Fruit fly (Drosophila melanogaster): Measurements from ENCODE around the gene CG33301.

CG33301 gene

DNA sequence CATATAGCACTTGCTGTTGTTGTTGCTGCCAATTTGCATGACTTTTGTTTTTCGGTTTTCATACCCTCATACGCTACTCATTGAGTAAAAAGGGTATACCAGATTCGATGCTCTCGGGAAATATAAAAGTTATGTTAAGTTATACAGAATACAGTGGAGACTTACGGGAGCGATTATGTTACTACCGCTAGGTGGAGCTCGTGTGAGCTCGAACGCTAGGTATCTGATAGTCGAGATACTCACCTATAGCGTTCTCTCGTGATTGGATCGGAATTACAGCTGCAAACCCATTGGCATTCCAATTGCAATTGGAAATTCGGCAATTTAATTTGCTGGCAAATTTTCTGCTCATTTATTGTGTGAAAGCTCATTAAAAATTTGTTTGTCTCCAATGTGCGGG, 16.0 kb upstream of the CG33301 start (continued):
- TF ChIP-seq tx (GFP tag; optimal IDR thresholded peaks at IDR 0.05) (no peak), Ets97D (GFP tag; optimal IDR thresholded peaks at IDR 0.05) (no peak), CG6683 (GFP tag; optimal IDR thresholded peaks at IDR 0.05) (no peak), CG4360 (GFP tag; IDR thresholded peaks at IDR 0.05) (no peak), chn (GFP tag; optimal IDR thresholded peaks at IDR 0.05) (no peak), CG5953 (GFP tag; IDR thresholded peaks at IDR 0.05) (no peak), CG18476 (GFP tag; optimal IDR thresholded peaks at IDR 0.05) (no peak), caup (GFP tag; optimal IDR thresholded peaks at IDR 0.05; ENCODE audit: severe bottlenecking) (no peak), Dll (GFP tag; IDR thresholded peaks at IDR 0.05; ENCODE audit: partially characterized antibody) (no peak), CG8944 (GFP tag; optimal IDR thresholded peaks at IDR 0.05) (no peak), Taf1 (GFP tag; IDR thresholded peaks at IDR 0.05) (no peak), sqz (GFP tag; optimal IDR thresholded peaks at IDR 0.05) (no peak), D19B (GFP tag; optimal IDR thresholded peaks at IDR 0.05) (peak; percentile 38), CG32767 (GFP tag; IDR thresholded peaks at IDR 0.05) (no peak), CG12391 (tag; optimal IDR thresholded peaks at IDR 0.05) (no peak), CG10979 (tag; optimal IDR thresholded peaks at IDR 0.05) (no peak), Ravus (GFP tag; IDR thresholded peaks at IDR 0.05) (no peak), Elba2 (GFP tag; optimal IDR thresholded peaks at IDR 0.05) (no peak), chinmo (GFP tag; IDR thresholded peaks at IDR 0.05; ENCODE audit: partially characterized antibody) (0 out of 4 replicates have a peak, but pooled peaks have one; percentile 31), yki (optimal IDR thresholded peaks at IDR 0.05) (no peak), CG42726 (GFP tag; IDR thresholded peaks at IDR 0.05; ENCODE audit: partially characterized antibody) (no peak), kay (GFP tag; optimal IDR thresholded peaks at IDR 0.05) (no peak), CG2129 (GFP tag; IDR thresholded peaks at IDR 0.05; ENCODE audit: partially characterized antibody) (no peak), CG11696 (GFP tag; IDR thresholded peaks at IDR 0.05) (no peak), lmd (GFP tag; IDR thresholded peaks at IDR 0.05) (no peak), gt (GFP tag; IDR thresholded peaks at IDR 0.05) (no peak), emc (GFP tag; optimal IDR thresholded peaks at IDR 0.05) (no peak), CTCF (GFP tag; optimal IDR thresholded peaks at IDR 0.05) (peak; percentile 83), Bdp1 (GFP tag; optimal IDR thresholded peaks at IDR 0.05) (no peak), CG12071 (GFP tag; optimal IDR thresholded peaks at IDR 0.05) (no peak), sob (GFP tag; IDR thresholded peaks at IDR 0.05) (no peak)

dm6 chr2L:10035786-10036364, 13.5 kb upstream of the CG33301 start:
- TF ChIP-seq Blimp-1 (GFP tag; optimal IDR thresholded peaks at IDR 0.05), result peak; percentile 51
- TF ChIP-seq Dip2 (GFP tag; IDR thresholded peaks at IDR 0.05), result no peak
- TF ChIP-seq Nf-YA (GFP tag; IDR thresholded peaks at IDR 0.05), result no peak
- no peak for TF ChIP-seq Dad (GFP tag; optimal IDR thresholded peaks at IDR 0.05)
- TF ChIP-seq Ssrp (tag; optimal IDR thresholded peaks at IDR 0.05), result no peak
- peak in 1 of 2 experiments; percentile 33 for TF ChIP-seq Hr51 (GFP tag; optimal IDR thresholded peaks at IDR 0.05)
- TF ChIP-seq Ets65A (GFP tag), result peak; percentile 14
- TF ChIP-seq Drgx (GFP tag; IDR thresholded peaks at IDR 0.05), result peak; percentile 39
- TF ChIP-seq CG12659 (GFP tag; optimal IDR thresholded peaks at IDR 0.05), result no peak
- TF ChIP-seq chinmo (GFP tag; IDR thresholded peaks at IDR 0.05; ENCODE audit: partially characterized antibody), result 0 out of 4 replicates have a peak, but pooled peaks have one; percentile 60
- TF ChIP-seq Sox102F (GFP tag; optimal IDR thresholded peaks at IDR 0.05), result peak; percentile 12

Data from whole organism, embryonic.